Worm (Caenorhabditis elegans) whole organism, L3 larva: ENCODE results near the gene clec-257.

Experiments
- aly-2 ChIP-seq: fragments of 150-350 bp; optimal IDR thresholded peaks from 2 replicates; lab custom pipeline; 2014; ENCODE audit warnings: missing biosample characterization, missing genetic modification characterization
- ama-1 ChIP-seq: fragments of 150-350 bp; optimal IDR thresholded peaks from 2 replicates; lab custom pipeline; 2018
- ceh-16 ChIP-seq: sonication (generic microtip); optimal IDR thresholded peaks from 2 replicates; lab custom pipeline; 2017; ENCODE audit warnings: missing biosample characterization, missing genetic modification characterization
- ceh-28 ChIP-seq: fragments of 150-350 bp; optimal IDR thresholded peaks from 2 replicates; lab custom pipeline; 2014; ENCODE audit warnings: missing biosample characterization, missing genetic modification reagents, missing genetic modification characterization
- ceh-82 ChIP-seq: fragments of 150-350 bp; optimal IDR thresholded peaks from 2 replicates; lab custom pipeline; 2014; ENCODE audit warnings: missing biosample characterization, missing genetic modification characterization
- ceh-9 ChIP-seq: sonication (generic microtip); optimal IDR thresholded peaks from 2 replicates; lab custom pipeline; 2018; ENCODE audit warnings: missing biosample characterization, missing genetic modification characterization
- egl-5 ChIP-seq: fragments of 150-350 bp; optimal IDR thresholded peaks from 2 replicates; lab custom pipeline; 2017; ENCODE audit warnings: missing biosample characterization, missing genetic modification reagents, missing genetic modification characterization, inconsistent platforms
- elt-1 ChIP-seq: fragments of 150-350 bp; optimal IDR thresholded peaks from 2 replicates; lab custom pipeline; 2014; ENCODE audit warnings: missing biosample characterization, missing genetic modification characterization
- elt-2 ChIP-seq: sonication (generic microtip); optimal IDR thresholded peaks from 2 replicates; lab custom pipeline; 2016; ENCODE audit warnings: missing genetic modification reagents, mild to moderate bottlenecking, missing genetic modification characterization, missing compliant biosample characterization
- eor-1 ChIP-seq, 2 experiments: fragments of 150-350 bp; optimal IDR thresholded peaks; 2 replicates each; lab custom pipeline; 2014 to 2018; ENCODE audit warnings: missing biosample characterization in 2 of 2, missing genetic modification characterization in 2 of 2
- fkh-2 ChIP-seq: fragments of 150-350 bp; optimal IDR thresholded peaks from 2 replicates; lab custom pipeline; 2014; ENCODE audit warnings: missing biosample characterization, missing genetic modification reagents, missing genetic modification characterization
- fos-1 ChIP-seq: fragments of 150-350 bp; optimal IDR thresholded peaks from 2 replicates; lab custom pipeline; 2014; ENCODE audit warnings: missing biosample characterization, missing genetic modification characterization
- hmg-11 ChIP-seq: sonication (generic microtip); optimal IDR thresholded peaks from 2 replicates; lab custom pipeline; 2016; ENCODE audit warnings: missing genetic modification characterization, missing compliant biosample characterization
- jun-1 ChIP-seq: fragments of 150-350 bp; optimal IDR thresholded peaks from 2 replicates; lab custom pipeline; 2014; ENCODE audit warnings: missing biosample characterization, missing genetic modification reagents, missing genetic modification characterization
- lin-15B ChIP-seq: fragments of 150-350 bp; optimal IDR thresholded peaks from 2 replicates; lab custom pipeline; 2014; ENCODE audit warnings: missing biosample characterization, missing genetic modification characterization
- lin-39 ChIP-seq: fragments of 150-350 bp; optimal IDR thresholded peaks from 2 replicates; lab custom pipeline; 2018; ENCODE audit warnings: missing biosample characterization, missing genetic modification reagents, missing genetic modification characterization
- lsy-12 ChIP-seq: sonication (generic microtip); optimal IDR thresholded peaks from 2 replicates; lab custom pipeline; 2016; ENCODE audit warnings: mild to moderate bottlenecking, missing genetic modification characterization, missing compliant biosample characterization
- mdl-1 ChIP-seq: fragments of 150-350 bp; optimal IDR thresholded peaks from 2 replicates; lab custom pipeline; 2014; ENCODE audit warnings: missing biosample characterization, missing genetic modification characterization
- nfya-1 ChIP-seq: sonication (generic microtip); optimal IDR thresholded peaks from 2 replicates; lab custom pipeline; 2017; ENCODE audit warnings: missing genetic modification characterization, mild to moderate bottlenecking, missing compliant biosample characterization, antibody characterized with exemption, moderate library complexity; ENCODE audit not compliant: insufficient read depth
- nhr-23 ChIP-seq: fragments of 150-350 bp; optimal IDR thresholded peaks from 2 replicates; lab custom pipeline; 2014; ENCODE audit warnings: missing biosample characterization, missing genetic modification reagents, missing genetic modification characterization
- nhr-237 ChIP-seq: fragments of 150-350 bp; optimal IDR thresholded peaks from 2 replicates; lab custom pipeline; 2014; ENCODE audit warnings: missing biosample characterization, missing genetic modification characterization
- nhr-25 ChIP-seq: sonication (generic microtip); optimal IDR thresholded peaks from 2 replicates; lab custom pipeline; 2017; ENCODE audit warnings: missing biosample characterization, missing genetic modification characterization
- nhr-28 ChIP-seq: fragments of 150-350 bp; optimal IDR thresholded peaks from 2 replicates; lab custom pipeline; 2014; ENCODE audit warnings: missing biosample characterization, missing genetic modification characterization
- nhr-77 ChIP-seq: fragments of 150-350 bp; optimal IDR thresholded peaks from 2 replicates; lab custom pipeline; 2014; ENCODE audit warnings: missing biosample characterization, missing genetic modification characterization
- pha-4 ChIP-seq: fragments of 150-350 bp; optimal IDR thresholded peaks from 2 replicates; lab custom pipeline; 2014; ENCODE audit warnings: missing biosample characterization, missing genetic modification reagents, missing genetic modification characterization
- pqm-1 ChIP-seq: fragments of 150-350 bp; optimal IDR thresholded peaks from 2 replicates; lab custom pipeline; 2017; ENCODE audit warnings: missing biosample characterization, missing genetic modification characterization, inconsistent platforms
- sea-2 ChIP-seq: fragments of 150-350 bp; sonication (generic microtip); optimal IDR thresholded peaks from 4 replicates; lab custom pipeline; 2014; ENCODE audit warnings: missing biosample characterization, missing genetic modification reagents, missing genetic modification characterization
- snpc-4 ChIP-seq: fragments of 150-350 bp; optimal IDR thresholded peaks from 2 replicates; lab custom pipeline; 2014; ENCODE audit warnings: missing biosample characterization, missing genetic modification characterization
- tbx-2 ChIP-seq: sonication (generic microtip); optimal IDR thresholded peaks from 2 replicates; lab custom pipeline; 2016; ENCODE audit warnings: mild to moderate bottlenecking, missing genetic modification characterization, missing compliant biosample characterization
- unc-39 ChIP-seq: sonication (generic microtip); optimal IDR thresholded peaks from 4 replicates; lab custom pipeline; 2017; ENCODE audit warnings: missing biosample characterization, missing genetic modification characterization
- unc-62 ChIP-seq: fragments of 150-350 bp; sonication (generic microtip); optimal IDR thresholded peaks from 4 replicates; lab custom pipeline; 2014; ENCODE audit warnings: missing biosample characterization, missing genetic modification reagents, missing genetic modification characterization
- zag-1 ChIP-seq: fragments of 150-350 bp; optimal IDR thresholded peaks from 2 replicates; lab custom pipeline; 2014; ENCODE audit warnings: missing biosample characterization, missing genetic modification characterization
- ztf-11 ChIP-seq: fragments of 150-350 bp; optimal IDR thresholded peaks from 2 replicates; lab custom pipeline; 2014; ENCODE audit warnings: missing biosample characterization, missing genetic modification characterization
- ztf-4 ChIP-seq: fragments of 150-350 bp; optimal IDR thresholded peaks from 2 replicates; lab custom pipeline; 2014; ENCODE audit warnings: missing biosample characterization, missing genetic modification characterization

clec-257 gene

DNA sequence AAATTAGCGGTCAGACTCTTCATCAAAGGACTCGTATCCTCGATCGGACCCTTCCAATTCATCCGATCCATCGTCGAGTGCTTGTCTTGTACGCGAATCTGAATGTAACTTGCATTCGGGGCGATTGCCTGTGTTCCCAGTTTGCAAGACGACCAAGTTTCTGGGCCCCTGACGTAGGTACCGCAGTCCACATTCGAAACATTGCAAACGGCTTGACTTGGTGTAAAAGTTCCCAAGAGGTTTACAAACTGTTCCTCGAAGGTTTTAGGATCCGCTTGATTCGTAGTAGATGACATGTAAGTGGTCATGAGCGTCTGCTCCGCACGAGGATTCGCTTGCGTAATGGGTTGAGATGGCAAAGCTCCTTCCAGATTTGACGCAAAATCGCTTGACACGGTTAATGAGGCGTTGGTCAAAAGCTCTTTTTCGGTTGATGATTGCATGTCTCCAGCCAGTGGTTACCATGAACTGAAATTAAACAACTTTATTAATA, 3.4 kb downstream of the clec-257 start, which contains the start of gene Y17D7B.4:
Gene Y17D7B.4 (minus strand): TSS at position 443 of the 493 bp plus-strand sequence.
- peak; percentile 18 for TF ChIP-seq pqm-1 (tag; lab: Kevin White, UChicago)
- no peak for TF ChIP-seq ztf-4 (tag; lab: Kevin White, UChicago)
- TF ChIP-seq nfya-1, result no peak
- TF ChIP-seq tbx-2 (tag; lab: Kevin White, UChicago), result no peak

ce11 chrV:18780605-18781004, 7.7 kb downstream of the clec-257 start:
- TF ChIP-seq unc-39 (tag; lab: Kevin White, UChicago) (no peak), ceh-9 (no peak), aly-2 (tag; lab: Kevin White, UChicago) (no peak), tbx-2 (tag; lab: Kevin White, UChicago) (no peak), fkh-2 (no peak), nfya-1 (no peak), jun-1 (tag; lab: Kevin White, UChicago) (no peak), lsy-12 (tag; lab: Kevin White, UChicago) (no peak), unc-62 (GFP tag; lab: Kevin White, UChicago) (no peak), ama-1 (no peak), sea-2 (GFP tag; lab: Kevin White, UChicago) (no peak), nhr-28 (tag; lab: Kevin White, UChicago) (no peak), mdl-1 (no peak), ceh-28 (no peak), pqm-1 (tag; lab: Kevin White, UChicago) (no peak), hmg-11 (tag; lab: Kevin White, UChicago) (no peak), elt-1 (tag; lab: Kevin White, UChicago) (no peak)

- TF ChIP-seq lsy-12 (tag; lab: Kevin White, UChicago) (no peak), elt-2 (peak; percentile 82), pqm-1 (tag; lab: Kevin White, UChicago) (peak; percentile 32), pha-4 (tag; lab: Kevin White, UChicago) (peak; percentile 18), lin-39 (peak; percentile 26)
- TF ChIP-seq, all 47 proteins: peak for 4
Measured at ce11 chrV:18782747-18783146, 9.9 kb downstream of the clec-257 start.

DNA sequence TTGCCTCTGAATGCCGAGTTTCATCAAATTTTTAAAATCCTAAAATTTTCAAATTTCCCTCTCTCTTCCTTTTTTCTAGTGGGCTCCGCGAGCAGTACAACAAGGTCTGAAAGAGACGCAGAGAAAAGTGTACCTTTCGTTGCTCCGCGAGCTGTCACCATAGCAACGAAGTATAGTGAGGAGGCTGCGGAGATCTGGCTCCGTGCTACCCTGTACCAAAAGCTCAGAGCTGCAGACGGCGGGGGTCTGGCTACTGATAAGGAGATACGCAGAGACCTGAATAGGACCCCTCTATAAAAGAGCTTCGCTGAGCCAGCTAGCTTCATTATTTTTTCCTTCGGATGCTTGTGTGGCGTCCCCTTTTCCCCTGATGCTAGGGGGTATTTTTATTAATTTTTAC, 10.6 kb downstream of the clec-257 start, which contains the start of gene Y17D7B.10:
Gene Y17D7B.10 (plus strand): TSS at position 243 of the 400 bp plus-strand sequence.
- TF ChIP-seq fos-1, result no peak
- no peak for TF ChIP-seq fkh-2
- no peak for TF ChIP-seq egl-5 (tag; lab: Kevin White, UChicago)
- TF ChIP-seq nhr-237 (tag; lab: Kevin White, UChicago), result no peak
- no peak for TF ChIP-seq ceh-82

ce11 chrV:18786694-18787093, 13.8 kb downstream of the clec-257 start, which contains the start of gene Y17D7B.3:
Gene Y17D7B.3 (minus strand): TSS chrV:18786794.
- TF ChIP-seq unc-39 (tag; lab: Kevin White, UChicago) (no peak), nfya-1 (no peak), lsy-12 (tag; lab: Kevin White, UChicago) (no peak), snpc-4 (no peak), ceh-82 (no peak), nhr-77 (no peak), nhr-237 (tag; lab: Kevin White, UChicago) (no peak), ceh-16 (tag; lab: Kevin White, UChicago) (no peak), nhr-23 (tag; lab: Kevin White, UChicago) (no peak), ceh-28 (no peak), zag-1 (tag; lab: Kevin White, UChicago) (no peak), lin-15B (tag; lab: Kevin White, UChicago) (no peak), elt-1 (tag; lab: Kevin White, UChicago) (no peak), nhr-25 (no peak), eor-1 (tag; optimal IDR thresholded peaks at IDR 0.05; lab: Kevin White, UChicago) (no peak)
- TF ChIP-seq, all 47 proteins: peak for 0

- peak; percentile 0 for TF ChIP-seq elt-2
- TF ChIP-seq nhr-77, result no peak
- no peak for TF ChIP-seq elt-1 (tag; lab: Kevin White, UChicago)
- no peak for TF ChIP-seq aly-2 (tag; lab: Kevin White, UChicago)
- no peak for TF ChIP-seq nhr-23 (tag; lab: Kevin White, UChicago)
- no peak for TF ChIP-seq ztf-11 (tag; lab: Kevin White, UChicago)
- TF ChIP-seq, all 47 proteins: peak for 1
Measured at ce11 chrV:18787417-18787918, 14.6 kb downstream of the clec-257 start, which contains the start of gene Y17D7B.2. Gene Y17D7B.2 (plus strand): TSS chrV:18787739.
